Worm (Caenorhabditis elegans) whole organism, L1 larva: ENCODE measurements around the gene T27E9.6.

ENCODE experiments used
- F16B12.6 ChIP-seq: fragments of 150-350 bp; optimal IDR thresholded peaks from 2 replicates; lab custom pipeline; 2014; ENCODE audit warnings: missing biosample characterization, missing genetic modification characterization
- Y116A8C.19 ChIP-seq: sonication (generic microtip); optimal IDR thresholded peaks from 2 replicates; lab custom pipeline; 2016; ENCODE audit warnings: missing compliant biosample characterization, missing genetic modification characterization, borderline replicate concordance
- aha-1 ChIP-seq: fragments of 150-350 bp; optimal IDR thresholded peaks from 2 replicates; lab custom pipeline; 2014; ENCODE audit warnings: missing biosample characterization, missing genetic modification characterization
- alr-1 ChIP-seq: fragments of 200-800 bp; sonication (Bioruptor generic); optimal IDR thresholded peaks from 2 replicates; lab custom pipeline; 2018; ENCODE audit warnings: borderline replicate concordance, mild to moderate bottlenecking, missing genetic modification characterization, missing compliant biosample characterization
- aly-2 ChIP-seq: fragments of 150-350 bp; optimal IDR thresholded peaks from 2 replicates; lab custom pipeline; 2014; ENCODE audit warnings: missing biosample characterization, missing genetic modification characterization
- ama-1 ChIP-seq: fragments of 150-350 bp; optimal IDR thresholded peaks from 2 replicates; lab custom pipeline; 2014
- blmp-1 ChIP-seq: fragments of 150-350 bp; optimal IDR thresholded peaks from 2 replicates; lab custom pipeline; 2014; ENCODE audit warnings: missing biosample characterization, missing genetic modification characterization
- ceh-82 ChIP-seq, 3 experiments: fragments of 150-350 bp in 1 of 3; sonication (generic microtip) in 2 of 3; optimal IDR thresholded peaks; 2 replicates each; lab custom pipeline; 2014 to 2017; ENCODE audit warnings: missing biosample characterization in 3 of 3, missing genetic modification characterization in 3 of 3
- ceh-88 ChIP-seq: fragments of 200-800 bp; sonication (Bioruptor generic); IDR thresholded peaks from 2 replicates; pipeline ENCODE4 v1.3.6; 2022; ENCODE audit warnings: missing genetic modification characterization, missing compliant biosample characterization
- efl-1 ChIP-seq, 4 experiments: fragments of 150-350 bp; optimal IDR thresholded peaks in 3 of 4; peaks in 1 of 4; 1 replicate in 1 of 4; 2 replicates in 3 of 4; lab custom pipeline; 2014; ENCODE audit warnings: missing biosample characterization in 2 of 4, missing genetic modification characterization in 2 of 4, missing genetic modification reagents in 2 of 4
- egl-13 ChIP-seq: sonication (generic microtip); optimal IDR thresholded peaks from 2 replicates; lab custom pipeline; 2016; ENCODE audit warnings: missing genotype, missing genetic modification reagents, missing genetic modification characterization, missing compliant biosample characterization
- elt-3 ChIP-seq, 6 experiments: fragments of 150-350 bp in 1 of 6; sonication (generic microtip); optimal IDR thresholded peaks; 2 replicates each; lab custom pipeline; 2017 to 2018; ENCODE audit warnings: missing biosample characterization in 6 of 6, missing genetic modification characterization in 6 of 6, inconsistent platforms in 1 of 6
- ets-5 ChIP-seq: fragments of 200-800 bp; sonication (Bioruptor generic); IDR thresholded peaks from 2 replicates; pipeline ENCODE4 v1.3.6; 2022; ENCODE audit warnings: missing genetic modification characterization, missing compliant biosample characterization
- fkh-8 ChIP-seq: sonication (generic microtip); optimal IDR thresholded peaks from 2 replicates; lab custom pipeline; 2016; ENCODE audit warnings: mild to moderate bottlenecking, missing genetic modification characterization, missing compliant biosample characterization
- fos-1 ChIP-seq: fragments of 150-350 bp; optimal IDR thresholded peaks from 2 replicates; lab custom pipeline; 2014; ENCODE audit warnings: missing biosample characterization, missing genetic modification characterization
- hlh-17 ChIP-seq: fragments of 200-800 bp; sonication (Bioruptor generic); optimal IDR thresholded peaks from 2 replicates; lab custom pipeline; 2018; ENCODE audit warnings: missing genetic modification characterization, mild to moderate bottlenecking, missing compliant biosample characterization, moderate library complexity, borderline replicate concordance
- hlh-4 ChIP-seq: sonication (generic microtip); optimal IDR thresholded peaks from 2 replicates; lab custom pipeline; 2016; ENCODE audit warnings: mild to moderate bottlenecking, missing genetic modification characterization, missing compliant biosample characterization
- irx-1 ChIP-seq: sonication (generic microtip); optimal IDR thresholded peaks from 2 replicates; lab custom pipeline; 2016; ENCODE audit warnings: missing genetic modification characterization, missing compliant biosample characterization
- isw-1 ChIP-seq: fragments of 200-800 bp; sonication (Bioruptor generic); IDR thresholded peaks from 2 replicates; pipeline ENCODE4 v1.3.6; 2022; ENCODE audit warnings: missing genetic modification characterization, missing compliant biosample characterization
- jun-1 ChIP-seq: fragments of 150-350 bp; optimal IDR thresholded peaks from 2 replicates; lab custom pipeline; 2014; ENCODE audit warnings: missing biosample characterization, missing genetic modification reagents, missing genetic modification characterization
- lin-13 ChIP-seq: fragments of 150-350 bp; optimal IDR thresholded peaks from 2 replicates; lab custom pipeline; 2014; ENCODE audit warnings: missing biosample characterization, missing genetic modification reagents, missing genetic modification characterization
- lin-39 ChIP-seq: fragments of 150-350 bp; optimal IDR thresholded peaks from 2 replicates; lab custom pipeline; 2014; ENCODE audit warnings: missing biosample characterization, missing genetic modification reagents, missing genetic modification characterization
- lsy-2 ChIP-seq, 2 experiments: fragments of 150-350 bp; optimal IDR thresholded peaks; 2 replicates each; lab custom pipeline; 2014; ENCODE audit warnings: missing biosample characterization in 2 of 2, missing genetic modification characterization in 2 of 2
- nhr-12 ChIP-seq: sonication (generic microtip); optimal IDR thresholded peaks from 2 replicates; lab custom pipeline; 2017; ENCODE audit warnings: missing biosample characterization, missing genetic modification characterization
- nhr-19 ChIP-seq: fragments of 200-800 bp; sonication (Bioruptor generic); conservative IDR thresholded peaks from 2 replicates; pipeline ENCODE4 v1.3.6; 2022; ENCODE audit warnings: missing genetic modification characterization, missing compliant biosample characterization
- nhr-76 ChIP-seq: sonication (generic microtip); optimal IDR thresholded peaks from 2 replicates; lab custom pipeline; 2017; ENCODE audit warnings: missing biosample characterization, missing genetic modification characterization
- nhr-77 ChIP-seq: fragments of 150-350 bp; optimal IDR thresholded peaks from 2 replicates; lab custom pipeline; 2014; ENCODE audit warnings: missing biosample characterization, missing genetic modification characterization
- nhr-84 ChIP-seq: sonication (generic microtip); optimal IDR thresholded peaks from 2 replicates; lab custom pipeline; 2017; ENCODE audit warnings: missing biosample characterization, missing genetic modification characterization
- nhr-85 ChIP-seq: sonication (generic microtip); peaks from one replicate; lab custom pipeline; 2016; ENCODE audit warnings: missing genetic modification characterization, inconsistent platforms, missing compliant biosample characterization
- pax-3 ChIP-seq: fragments of 200-800 bp; sonication (Bioruptor generic); optimal IDR thresholded peaks from 2 replicates; lab custom pipeline; 2018; ENCODE audit warnings: mild to moderate bottlenecking, missing genetic modification characterization, moderate library complexity, missing compliant biosample characterization
- rnt-1 ChIP-seq: sonication (generic microtip); optimal IDR thresholded peaks from 2 replicates; lab custom pipeline; 2016; ENCODE audit warnings: mild to moderate bottlenecking, missing genetic modification characterization, moderate library complexity, missing compliant biosample characterization
- sox-4 ChIP-seq: sonication (generic microtip); optimal IDR thresholded peaks from 2 replicates; lab custom pipeline; 2016; ENCODE audit warnings: missing genetic modification characterization, missing compliant biosample characterization
- sptf-1 ChIP-seq: fragments of 150-350 bp; optimal IDR thresholded peaks from 2 replicates; lab custom pipeline; 2014; ENCODE audit warnings: missing biosample characterization, missing genetic modification characterization
- sup-37 ChIP-seq: fragments of 200-800 bp; sonication (Bioruptor generic); optimal IDR thresholded peaks from 2 replicates; lab custom pipeline; 2018; ENCODE audit warnings: mild to moderate bottlenecking, missing genetic modification characterization, missing compliant biosample characterization
- swsn-7 ChIP-seq: sonication (generic microtip); optimal IDR thresholded peaks from 2 replicates; lab custom pipeline; 2016; ENCODE audit warnings: missing genetic modification characterization, missing compliant biosample characterization
- tbx-2 ChIP-seq: sonication (generic microtip); optimal IDR thresholded peaks from 2 replicates; lab custom pipeline; 2016; ENCODE audit warnings: missing genetic modification characterization, missing compliant biosample characterization
- tlp-1 ChIP-seq: fragments of 150-350 bp; optimal IDR thresholded peaks from 2 replicates; lab custom pipeline; 2014; ENCODE audit warnings: missing biosample characterization, missing genetic modification characterization
- unc-62 ChIP-seq: fragments of 150-350 bp; optimal IDR thresholded peaks from 2 replicates; lab custom pipeline; 2014; ENCODE audit warnings: missing biosample characterization, missing genetic modification reagents, missing genetic modification characterization
- unc-86 ChIP-seq: sonication (generic microtip); optimal IDR thresholded peaks from 2 replicates; lab custom pipeline; 2016; ENCODE audit warnings: missing genetic modification characterization, missing compliant biosample characterization
- unc-98 ChIP-seq: fragments of 200-800 bp; sonication (Bioruptor generic); IDR thresholded peaks from 2 replicates; pipeline ENCODE4 v1.3.6; 2022; ENCODE audit warnings: missing genetic modification characterization, missing compliant biosample characterization
- vab-15 ChIP-seq: sonication (generic microtip); optimal IDR thresholded peaks from 2 replicates; lab custom pipeline; 2017; ENCODE audit warnings: missing genotype, mild to moderate bottlenecking, missing genetic modification characterization, missing compliant biosample characterization
- xbp-1 ChIP-seq: sonication (generic microtip); optimal IDR thresholded peaks from 2 replicates; lab custom pipeline; 2016; ENCODE audit warnings: missing genetic modification characterization, missing compliant biosample characterization
- ztf-4 ChIP-seq: fragments of 150-350 bp; optimal IDR thresholded peaks from 2 replicates; lab custom pipeline; 2014; ENCODE audit warnings: missing biosample characterization, missing genetic modification characterization

Gene T27E9.6

ce11 chrIII:13462138-13462634, 14.4 kb downstream of the T27E9.6 start, which contains the start of the genes abcf-2 and T27E9.2:
Gene abcf-2, minus strand, starts transcription at chrIII:13462238.
Gene T27E9.2, minus strand, starts transcription at chrIII:13462584.
- TF ChIP-seq aly-2 (no peak), efl-1 (optimal IDR thresholded peaks at IDR 0.05; lab: Kevin White, UChicago) (no peak), efl-1 (GFP tag; optimal IDR thresholded peaks at IDR 0.05 in 1 of 2; lab: Kevin White, UChicago) (peak in 1 of 2 experiments; percentile 86)
- TF ChIP-seq, all 84 proteins: peak for 1

- TF ChIP-seq sptf-1 (tag; lab: Kevin White, UChicago) (no peak), efl-1 (optimal IDR thresholded peaks at IDR 0.05; lab: Kevin White, UChicago) (no peak), efl-1 (GFP tag; optimal IDR thresholded peaks at IDR 0.05 in 1 of 2; lab: Kevin White, UChicago) (peak in 1 of 2 experiments; percentile 61), irx-1 (tag; lab: Kevin White, UChicago) (no peak), nhr-12 (tag; lab: Kevin White, UChicago) (no peak), nhr-85 (peak; percentile 67)
These were observed 15.0 kb downstream of the T27E9.6 start for ce11 chrIII:13461535-13461934.

- no peak for TF ChIP-seq nhr-19 (GFP tag; lab: Robert Waterston, UW)
- TF ChIP-seq unc-98 (GFP tag; lab: Robert Waterston, UW): no peak
- TF ChIP-seq nhr-76: no peak
- TF ChIP-seq pax-3 (tag; lab: Kevin White, UChicago): no peak
- TF ChIP-seq tlp-1: no peak
- no peak for TF ChIP-seq vab-15 (tag; lab: Kevin White, UChicago)
- TF ChIP-seq swsn-7 (tag; lab: Kevin White, UChicago): no peak
- TF ChIP-seq nhr-85: no peak
- TF ChIP-seq ceh-88 (GFP tag; lab: Robert Waterston, UW): no peak
- TF ChIP-seq sup-37: no peak
- TF ChIP-seq nhr-77: no peak
- no peak for TF ChIP-seq tbx-2 (tag; lab: Kevin White, UChicago)
- TF ChIP-seq unc-86 (tag; lab: Kevin White, UChicago): no peak
- TF ChIP-seq elt-3 (tag; optimal IDR thresholded peaks at IDR 0.05; lab: Kevin White, UChicago): no peak
- no peak for TF ChIP-seq lin-39
These were observed 17.5 kb downstream of the T27E9.6 start, which contains the start of gene tag-164 for ce11 chrIII:13458978-13459596. Gene tag-164, plus strand, starts transcription at chrIII:13459546.

ce11 chrIII:13457305-13457704, 19.3 kb downstream of the T27E9.6 start:
- TF ChIP-seq F16B12.6 (tag; lab: Kevin White, UChicago): no peak
- TF ChIP-seq lsy-2 (tag; optimal IDR thresholded peaks at IDR 0.05; lab: Kevin White, UChicago): no peak
- TF ChIP-seq aly-2: no peak
- no peak for TF ChIP-seq unc-62 (GFP tag; lab: Kevin White, UChicago)
- TF ChIP-seq ets-5 (GFP tag; lab: Robert Waterston, UW): no peak
- TF ChIP-seq isw-1 (GFP tag; lab: Robert Waterston, UW): no peak
- TF ChIP-seq fkh-8 (tag; lab: Kevin White, UChicago): no peak
- no peak for TF ChIP-seq ceh-82 (tag; optimal IDR thresholded peaks at IDR 0.05; lab: Kevin White, UChicago)
- TF ChIP-seq alr-1 (tag; lab: Kevin White, UChicago): no peak
- TF ChIP-seq ztf-4: no peak
- no peak for TF ChIP-seq sox-4 (tag; lab: Kevin White, UChicago)
- TF ChIP-seq aha-1 (tag; lab: Kevin White, UChicago): no peak
- TF ChIP-seq Y116A8C.19: no peak
- no peak for TF ChIP-seq blmp-1 (tag; lab: Kevin White, UChicago)

ce11 chrIII:13455816-13456215, 20.8 kb downstream of the T27E9.6 start:
- TF ChIP-seq nhr-76 (no peak), lin-39 (no peak), egl-13 (tag; lab: Kevin White, UChicago) (peak; percentile 51), sup-37 (no peak), hlh-4 (tag; lab: Kevin White, UChicago) (no peak), nhr-84 (tag; lab: Kevin White, UChicago) (no peak), jun-1 (tag; lab: Kevin White, UChicago) (no peak), fos-1 (tag; lab: Kevin White, UChicago) (no peak), ztf-4 (no peak), rnt-1 (tag; lab: Kevin White, UChicago) (no peak), ama-1 (lab: Kevin White, UChicago) (no peak), nhr-77 (no peak), ets-5 (GFP tag; lab: Robert Waterston, UW) (no peak), ceh-82 (tag; optimal IDR thresholded peaks at IDR 0.05; lab: Kevin White, UChicago) (peak in 2 of 3 experiments; percentile 4 to 41), blmp-1 (tag; lab: Kevin White, UChicago) (peak; percentile 10), vab-15 (tag; lab: Kevin White, UChicago) (no peak), lsy-2 (tag; optimal IDR thresholded peaks at IDR 0.05; lab: Kevin White, UChicago) (peak; percentile 51 to 71), lin-13 (GFP tag; lab: Kevin White, UChicago) (peak; percentile 35), xbp-1 (peak; percentile 22), swsn-7 (tag; lab: Kevin White, UChicago) (peak; percentile 32), irx-1 (tag; lab: Kevin White, UChicago) (no peak), hlh-17 (GFP tag; lab: Kevin White, UChicago) (no peak), nhr-12 (tag; lab: Kevin White, UChicago) (no peak), tlp-1 (no peak)
